In genomic region chrX:1524559-1524958, ce11 we compare ENCODE assay signal across 1 worm cellular context.
TF ChIP-seq lines count a peak whose summit lies in the region.

No protein-coding gene starts in this region.

TF ChIP-seq in whole organism, L1 larva, 84 proteins besides CTCF, POLR2A, EP300 and RAD21 (continued from another document):
- TF ChIP-seq lir-3 (tag; optimal IDR thresholded peaks at IDR 0.05; lab: Kevin White, UChicago; ENCODE audit: poor library complexity) (no peak), pqm-1 (tag; optimal IDR thresholded peaks at IDR 0.05; lab: Kevin White, UChicago) (no peak), ztf-4 (tag; optimal IDR thresholded peaks at IDR 0.05; lab: Kevin White, UChicago) (no peak), fos-1 (tag; optimal IDR thresholded peaks at IDR 0.05; lab: Kevin White, UChicago) (peak; percentile 8), snu-23 (GFP tag; optimal IDR thresholded peaks at IDR 0.05; lab: Kevin White, UChicago) (peak; percentile 56), nhr-84 (tag; optimal IDR thresholded peaks at IDR 0.05; lab: Kevin White, UChicago) (no peak), nhr-28 (tag; optimal IDR thresholded peaks at IDR 0.05; lab: Kevin White, UChicago) (no peak), egl-27 (tag; optimal IDR thresholded peaks at IDR 0.05; lab: Kevin White, UChicago) (no peak), mep-1 (tag; optimal IDR thresholded peaks at IDR 0.05; lab: Kevin White, UChicago) (peak; percentile 61), nhr-47 (tag; optimal IDR thresholded peaks at IDR 0.05; lab: Kevin White, UChicago) (peak; percentile 35), hpl-2 (GFP tag; optimal IDR thresholded peaks at IDR 0.05; lab: Kevin White, UChicago) (no peak), pag-3 (tag; optimal IDR thresholded peaks at IDR 0.05; lab: Kevin White, UChicago; ENCODE audit: borderline replicate concordance, insufficient read depth) (no peak), isw-1 (GFP tag; IDR thresholded peaks at IDR 0.05; lab: Robert Waterston, UW) (no peak), nhr-71 (tag; optimal IDR thresholded peaks at IDR 0.05; lab: Kevin White, UChicago) (peak; percentile 63), nhr-19 (GFP tag; conservative IDR thresholded peaks at IDR 0.05; lab: Robert Waterston, UW) (0 out of 2 replicates have a peak, but pooled peaks have one; percentile 13), ceh-63 (GFP tag; optimal IDR thresholded peaks at IDR 0.05; lab: Kevin White, UChicago) (no peak), sptf-1 (tag; optimal IDR thresholded peaks at IDR 0.05; lab: Kevin White, UChicago) (no peak), F16B12.6 (tag; optimal IDR thresholded peaks at IDR 0.05; lab: Kevin White, UChicago) (no peak), unc-86 (tag; optimal IDR thresholded peaks at IDR 0.05; lab: Kevin White, UChicago) (peak; percentile 32), alr-1 (tag; optimal IDR thresholded peaks at IDR 0.05; lab: Kevin White, UChicago; ENCODE audit: borderline replicate concordance) (no peak), pax-3 (tag; optimal IDR thresholded peaks at IDR 0.05; lab: Kevin White, UChicago) (no peak), nhr-11 (tag; optimal IDR thresholded peaks at IDR 0.05; lab: Kevin White, UChicago) (no peak), lin-14 (GFP tag; optimal IDR thresholded peaks at IDR 0.05; lab: Kevin White, UChicago) (peak; percentile 85), rnt-1 (tag; optimal IDR thresholded peaks at IDR 0.05; lab: Kevin White, UChicago) (peak; percentile 70), lin-15B (tag; optimal IDR thresholded peaks at IDR 0.05; lab: Kevin White, UChicago) (no peak), blmp-1 (tag; optimal IDR thresholded peaks at IDR 0.05; lab: Kevin White, UChicago) (peak; percentile 55), nhr-20 (tag; optimal IDR thresholded peaks at IDR 0.05; lab: Kevin White, UChicago) (peak; percentile 38), irx-1 (tag; optimal IDR thresholded peaks at IDR 0.05; lab: Kevin White, UChicago) (no peak), sup-37 (GFP tag; optimal IDR thresholded peaks at IDR 0.05; lab: Kevin White, UChicago) (no peak), fkh-8 (tag; optimal IDR thresholded peaks at IDR 0.05; lab: Kevin White, UChicago) (no peak), dsc-1 (tag; optimal IDR thresholded peaks at IDR 0.05; lab: Kevin White, UChicago) (peak; percentile 80), elt-3 (tag; optimal IDR thresholded peaks at IDR 0.05; lab: Kevin White, UChicago) (no peak), fkh-10 (GFP tag; optimal IDR thresholded peaks at IDR 0.05; lab: Kevin White, UChicago) (no peak), efl-3 (GFP tag; optimal IDR thresholded peaks at IDR 0.05; lab: Kevin White, UChicago) (no peak), swsn-7 (tag; optimal IDR thresholded peaks at IDR 0.05; lab: Kevin White, UChicago) (peak; percentile 38), nhr-12 (tag; optimal IDR thresholded peaks at IDR 0.05; lab: Kevin White, UChicago) (no peak), mef-2 (tag; optimal IDR thresholded peaks at IDR 0.05; lab: Kevin White, UChicago) (no peak), sox-4 (tag; optimal IDR thresholded peaks at IDR 0.05; lab: Kevin White, UChicago) (no peak), unc-130 (tag; optimal IDR thresholded peaks at IDR 0.05; lab: Kevin White, UChicago) (no peak)
TF ChIP-seq in whole organism, L1 larva: peak in this region for 22.
